Fruit fly (Drosophila melanogaster): ENCODE results near the gene TfIIB.

Gene TfIIB

DNA sequence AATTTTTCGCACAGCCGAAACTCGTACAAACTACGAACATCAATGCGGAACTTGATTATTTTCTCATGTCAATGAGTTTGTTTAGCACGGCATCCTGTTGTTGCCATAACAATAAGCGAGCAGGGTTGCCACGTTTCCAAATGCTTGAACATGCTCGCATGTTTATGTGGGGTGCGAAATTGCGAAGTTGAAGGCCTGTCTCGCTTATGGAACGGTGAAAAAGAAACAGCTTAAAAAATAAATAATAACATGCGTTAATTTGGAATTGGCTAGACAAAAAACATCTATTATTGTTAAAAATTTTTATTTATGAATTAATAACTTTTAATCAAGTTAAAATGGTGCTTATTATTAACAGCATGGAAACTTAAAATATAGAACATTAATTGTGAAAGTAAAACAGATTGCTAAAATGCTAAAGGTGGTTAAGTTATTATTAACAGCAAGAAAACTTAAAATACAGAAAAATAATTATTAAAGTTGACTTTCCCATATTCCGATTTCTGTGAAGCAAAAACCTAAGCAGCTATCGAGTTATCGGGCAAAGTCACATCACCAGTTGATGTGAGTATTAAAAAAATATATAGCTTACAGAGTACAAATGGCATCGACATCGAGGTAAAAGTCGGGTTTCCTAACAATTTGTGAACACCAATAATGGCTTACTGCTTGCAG lies at the start of gene TfIIB, which contains the start of gene Bug22:
TSS of gene TfIIB (plus strand) at position 537 of the 675 bp plus-strand sequence.
TSS of gene Bug22 (minus strand) at position 117 of the 675 bp plus-strand sequence.
- TF ChIP-seq CG6163 (GFP tag; IDR thresholded peaks at IDR 0.05), result peak; percentile 71; the same call in 2 of the 3 replicates
- TF ChIP-seq ss (GFP tag; optimal IDR thresholded peaks at IDR 0.05), result no peak
- no peak for TF ChIP-seq Ets21C (GFP tag; optimal IDR thresholded peaks at IDR 0.05)
- TF ChIP-seq CG34406 (GFP tag; optimal IDR thresholded peaks at IDR 0.05), result peak; percentile 64
- no peak for TF ChIP-seq spab (GFP tag; optimal IDR thresholded peaks at IDR 0.05)
- TF ChIP-seq fkh (GFP tag; optimal IDR thresholded peaks at IDR 0.05), result peak; percentile 68
- TF ChIP-seq fd85E (GFP tag; optimal IDR thresholded peaks at IDR 0.05), result no peak
- no peak for TF ChIP-seq OdsH (GFP tag; optimal IDR thresholded peaks at IDR 0.05)
- peak; percentile 78 for TF ChIP-seq cyc (GFP tag; optimal IDR thresholded peaks at IDR 0.05)
- TF ChIP-seq acj6 (GFP tag; optimal IDR thresholded peaks at IDR 0.05), result peak; percentile 74
- TF ChIP-seq Lpt (GFP tag; optimal IDR thresholded peaks at IDR 0.05), result no peak
- peak; percentile 57 for TF ChIP-seq CG6792 (GFP tag; optimal IDR thresholded peaks at IDR 0.05)
- peak; percentile 75 for TF ChIP-seq CG31627 (GFP tag; optimal IDR thresholded peaks at IDR 0.05)
- TF ChIP-seq Hr4 (GFP tag; optimal IDR thresholded peaks at IDR 0.05), result no peak
- TF ChIP-seq topi (GFP tag; optimal IDR thresholded peaks at IDR 0.05), result peak; percentile 69
- TF ChIP-seq pdm3 (GFP tag; optimal IDR thresholded peaks at IDR 0.05), result no peak
- TF ChIP-seq eg (GFP tag; IDR thresholded peaks at IDR 0.05), result no peak; the same call in 2 of the 3 replicates
- TF ChIP-seq esn (GFP tag; optimal IDR thresholded peaks at IDR 0.05), result peak; percentile 82
- no peak for TF ChIP-seq Hr39 (GFP tag; optimal IDR thresholded peaks at IDR 0.05)
- peak; percentile 72 for TF ChIP-seq lz (GFP tag; optimal IDR thresholded peaks at IDR 0.05)
- no peak for TF ChIP-seq CG11902 (GFP tag; optimal IDR thresholded peaks at IDR 0.05)
- peak; percentile 91 for TF ChIP-seq Eip78C (GFP tag)
- 0 out of 2 replicates have a peak, but pooled peaks have one; percentile 30 for TF ChIP-seq CG15336 (GFP tag; IDR thresholded peaks at IDR 0.05)
- peak; percentile 53 for TF ChIP-seq Ets96B (tag; optimal IDR thresholded peaks at IDR 0.05)
- peak; percentile 59 for TF ChIP-seq CG3032 (tag; optimal IDR thresholded peaks at IDR 0.05)
- TF ChIP-seq CG8319 (GFP tag; optimal IDR thresholded peaks at IDR 0.05), result peak; percentile 25
- peak; percentile 41 for TF ChIP-seq Sox15 (GFP tag; optimal IDR thresholded peaks at IDR 0.05)

DNA sequence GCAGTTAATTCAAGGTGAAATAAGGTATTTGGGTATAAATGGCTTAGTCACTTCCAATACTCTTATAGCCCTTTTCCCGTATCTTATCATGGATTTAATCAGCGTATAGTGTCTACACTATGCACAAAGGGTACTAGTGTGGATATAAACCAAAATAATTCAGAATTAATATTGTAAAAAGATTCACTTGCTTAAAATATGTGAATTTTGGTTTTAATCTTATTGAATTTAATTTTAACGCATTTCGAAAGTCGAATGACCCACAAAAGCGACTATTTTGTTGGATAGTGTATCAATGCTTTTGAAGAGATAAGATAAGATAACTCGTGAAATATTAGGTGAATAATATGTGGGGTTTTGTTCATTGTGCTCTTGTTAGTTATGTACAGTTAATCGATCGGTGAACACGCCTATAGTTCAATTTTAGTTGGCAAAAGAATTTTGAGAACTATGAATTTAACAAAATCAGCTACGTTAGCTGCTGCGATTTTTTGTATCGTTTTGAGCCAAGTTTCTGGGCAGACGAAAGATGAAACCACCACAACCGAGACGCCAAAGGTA lies 49.2 kb upstream of the TfIIB start, which contains the start of gene CG5096:
TSS of gene CG5096 (plus strand) at position 374 of the 561 bp plus-strand sequence.
- TF ChIP-seq CG6854 (GFP tag; optimal IDR thresholded peaks at IDR 0.05) (no peak), CG4318 (GFP tag; optimal IDR thresholded peaks at IDR 0.05) (no peak), Lpt (GFP tag; optimal IDR thresholded peaks at IDR 0.05) (no peak), CG10631 (GFP tag; optimal IDR thresholded peaks at IDR 0.05) (peak; percentile 43), eg (GFP tag; IDR thresholded peaks at IDR 0.05) (no peak), net (GFP tag; optimal IDR thresholded peaks at IDR 0.05) (no peak), CG6808 (GFP tag; optimal IDR thresholded peaks at IDR 0.05) (no peak), vri (GFP tag; optimal IDR thresholded peaks at IDR 0.05) (no peak), Ets21C (GFP tag; optimal IDR thresholded peaks at IDR 0.05) (peak; percentile 37), esn (GFP tag; optimal IDR thresholded peaks at IDR 0.05) (peak; percentile 81), CG7368 (GFP tag; optimal IDR thresholded peaks at IDR 0.05) (peak; percentile 51), CG11762 (GFP tag; optimal IDR thresholded peaks at IDR 0.05; ENCODE audit: insufficient read depth) (peak; percentile 34), CG10669 (GFP tag; optimal IDR thresholded peaks at IDR 0.05) (peak; percentile 51), Sox15 (GFP tag; optimal IDR thresholded peaks at IDR 0.05) (no peak), Smox (GFP tag; optimal IDR thresholded peaks at IDR 0.05) (no peak), CG15336 (GFP tag; IDR thresholded peaks at IDR 0.05) (peak; percentile 67), CG6792 (GFP tag; optimal IDR thresholded peaks at IDR 0.05) (peak; percentile 69), CG3919 (GFP tag; optimal IDR thresholded peaks at IDR 0.05) (no peak), CG8319 (GFP tag; optimal IDR thresholded peaks at IDR 0.05) (peak; percentile 36), Eip75B (GFP tag; optimal IDR thresholded peaks at IDR 0.05) (peak; percentile 72), CG6276 (GFP tag; optimal IDR thresholded peaks at IDR 0.05) (no peak), Sox102F (GFP tag; optimal IDR thresholded peaks at IDR 0.05) (no peak), OdsH (GFP tag; optimal IDR thresholded peaks at IDR 0.05) (peak; percentile 55), CG3032 (tag; optimal IDR thresholded peaks at IDR 0.05) (peak; percentile 39), Eip93F (GFP tag; optimal IDR thresholded peaks at IDR 0.05) (peak; percentile 81), CG8632 (GFP tag; optimal IDR thresholded peaks at IDR 0.05) (peak; percentile 69), Eip78C (GFP tag) (peak; percentile 92), CG34406 (GFP tag; optimal IDR thresholded peaks at IDR 0.05) (peak; percentile 73), Sox14 (GFP tag; optimal IDR thresholded peaks at IDR 0.05) (peak; percentile 63), acj6 (GFP tag; optimal IDR thresholded peaks at IDR 0.05) (peak; percentile 60), Ets96B (tag; optimal IDR thresholded peaks at IDR 0.05) (peak; percentile 62), cyc (GFP tag; optimal IDR thresholded peaks at IDR 0.05) (peak; percentile 64), Met (GFP tag; optimal IDR thresholded peaks at IDR 0.05) (peak; percentile 80), lz (GFP tag; optimal IDR thresholded peaks at IDR 0.05) (peak; percentile 66), CG6163 (GFP tag; IDR thresholded peaks at IDR 0.05) (no peak), CG11902 (GFP tag; optimal IDR thresholded peaks at IDR 0.05) (peak; percentile 14), CG9139 (GFP tag; optimal IDR thresholded peaks at IDR 0.05) (no peak)

Measured in whole organism, prepupa.